Worm (Caenorhabditis elegans) whole organism, early embryonic: ENCODE results near the gene K09C4.1.

Experiments
- F13C5.2 ChIP-seq: sonication (generic microtip); optimal IDR thresholded peaks from 2 replicates; lab custom pipeline; 2017; ENCODE audit warnings: mild to moderate bottlenecking, missing genetic modification characterization, inconsistent platforms, missing compliant biosample characterization
- aly-1 ChIP-seq: sonication (generic microtip); optimal IDR thresholded peaks from 2 replicates; lab custom pipeline; 2016; ENCODE audit warnings: missing genetic modification characterization, missing compliant biosample characterization
- ama-1 ChIP-seq: fragments of 150-350 bp; optimal IDR thresholded peaks from 2 replicates; lab custom pipeline; 2014
- ceh-13 ChIP-seq: fragments of 200-800 bp; sonication (Bioruptor generic); optimal IDR thresholded peaks from 2 replicates; lab custom pipeline; 2018; ENCODE audit warnings: mild to moderate bottlenecking, missing genetic modification characterization, missing compliant biosample characterization
- flt-1 ChIP-seq: fragments of 200-800 bp; sonication (Bioruptor generic); IDR thresholded peaks from 2 replicates; pipeline ENCODE4 v1.3.6; 2022; ENCODE audit warnings: missing genetic modification characterization, missing compliant biosample characterization

- TF ChIP-seq aly-1 (tag; lab: Kevin White, UChicago) (no peak), flt-1 (GFP tag; lab: Robert Waterston, UW) (no peak), ceh-13 (GFP tag; lab: Kevin White, UChicago) (no peak), ama-1 (lab: Kevin White, UChicago) (no peak), F13C5.2 (tag; lab: Kevin White, UChicago) (no peak)
Observed at ce11 chrX:3339882-3340281, 41.2 kb downstream of the K09C4.1 start.
